Worm (Caenorhabditis elegans): ENCODE measurements around the gene tbx-39.

tbx-39 gene

ce11 chrIV:15291162-15291561 is 32.5 kb upstream of the tbx-39 start, which contains the start of gene pqn-90:
Gene pqn-90, minus strand, starts transcription at chrIV:15291262.
- TF ChIP-seq nhr-11 (tag; optimal IDR thresholded peaks at IDR 0.05) (no peak), R02D3.7 (tag; optimal IDR thresholded peaks at IDR 0.05) (no peak), egl-27 (tag; optimal IDR thresholded peaks at IDR 0.05) (no peak), ztf-1 (GFP tag; conservative IDR thresholded peaks at IDR 0.05) (no peak), sem-4 (tag; optimal IDR thresholded peaks at IDR 0.05) (no peak), peb-1 (tag; optimal IDR thresholded peaks at IDR 0.05) (no peak), blmp-1 (tag; optimal IDR thresholded peaks at IDR 0.05; ENCODE audit: insufficient read depth) (no peak), sma-9 (GFP tag; optimal IDR thresholded peaks at IDR 0.05) (no peak), sma-9 (tag; optimal IDR thresholded peaks at IDR 0.05) (no peak), nhr-12 (tag; optimal IDR thresholded peaks at IDR 0.05) (no peak), unc-55 (GFP tag; optimal IDR thresholded peaks at IDR 0.05) (no peak), lin-13 (GFP tag; optimal IDR thresholded peaks at IDR 0.05) (no peak), lin-11 (tag; optimal IDR thresholded peaks at IDR 0.05) (no peak), Y55F3AM.14 (GFP tag; optimal IDR thresholded peaks at IDR 0.05) (no peak), elt-1 (tag; optimal IDR thresholded peaks at IDR 0.05) (no peak), nhr-25 (tag; optimal IDR thresholded peaks at IDR 0.05) (no peak), nhr-237 (tag; optimal IDR thresholded peaks at IDR 0.05) (no peak), ztf-11 (tag; optimal IDR thresholded peaks at IDR 0.05) (no peak), crh-2 (tag; optimal IDR thresholded peaks at IDR 0.05) (no peak), ama-1 (optimal IDR thresholded peaks at IDR 0.05) (no peak), nhr-23 (tag; optimal IDR thresholded peaks at IDR 0.05) (no peak)

- TF ChIP-seq dmd-4 (tag; optimal IDR thresholded peaks at IDR 0.05) (no peak), egl-27 (tag; optimal IDR thresholded peaks at IDR 0.05) (no peak), peb-1 (tag; optimal IDR thresholded peaks at IDR 0.05) (no peak), ztf-1 (GFP tag; conservative IDR thresholded peaks at IDR 0.05) (no peak), unc-62 (GFP tag; optimal IDR thresholded peaks at IDR 0.05) (no peak), snpc-4 (tag; optimal IDR thresholded peaks at IDR 0.05) (no peak), nhr-23 (tag; optimal IDR thresholded peaks at IDR 0.05) (no peak), ZK546.5 (tag; optimal IDR thresholded peaks at IDR 0.05) (no peak), blmp-1 (tag; optimal IDR thresholded peaks at IDR 0.05; ENCODE audit: insufficient read depth) (no peak), ceh-82 (tag; optimal IDR thresholded peaks at IDR 0.05) (no peak), unc-55 (GFP tag; optimal IDR thresholded peaks at IDR 0.05) (no peak), mbf-1 (tag; optimal IDR thresholded peaks at IDR 0.05) (no peak)
These were observed 32.1 kb upstream of the tbx-39 start, which contains the start of gene pqn-91 for ce11 chrIV:15291607-15292006. Gene pqn-91, plus strand, starts transcription at chrIV:15291907.

- no peak for TF ChIP-seq unc-62 (GFP tag; optimal IDR thresholded peaks at IDR 0.05)
- TF ChIP-seq lin-11 (tag; optimal IDR thresholded peaks at IDR 0.05) = no peak
- TF ChIP-seq ceh-16 (tag; optimal IDR thresholded peaks at IDR 0.05) = no peak
- no peak for TF ChIP-seq lsy-2 (tag; optimal IDR thresholded peaks at IDR 0.05)
- TF ChIP-seq nhr-237 (tag; optimal IDR thresholded peaks at IDR 0.05) = no peak
These were observed 29.7 kb upstream of the tbx-39 start, which contains the start of gene Y73F8A.10 for ce11 chrIV:15294040-15294439. Gene Y73F8A.10, plus strand, starts transcription at chrIV:15294340.

- no peak for TF ChIP-seq blmp-1 (tag; optimal IDR thresholded peaks at IDR 0.05; ENCODE audit: insufficient read depth)
These were observed 23.7 kb upstream of the tbx-39 start for ce11 chrIV:15300041-15300440.

- TF ChIP-seq ama-1 (optimal IDR thresholded peaks at IDR 0.05) = no peak
- TF ChIP-seq nhr-25 (tag; optimal IDR thresholded peaks at IDR 0.05) = no peak
- no peak for TF ChIP-seq C34F6.9 (tag; optimal IDR thresholded peaks at IDR 0.05)
- no peak for TF ChIP-seq peb-1 (tag; optimal IDR thresholded peaks at IDR 0.05)
- no peak for TF ChIP-seq elt-1 (tag; optimal IDR thresholded peaks at IDR 0.05)
- TF ChIP-seq unc-55 (GFP tag; optimal IDR thresholded peaks at IDR 0.05) = no peak
- TF ChIP-seq blmp-1 (tag; optimal IDR thresholded peaks at IDR 0.05; ENCODE audit: insufficient read depth) = no peak
- no peak for TF ChIP-seq skn-1 (tag; optimal IDR thresholded peaks at IDR 0.05)
- no peak for TF ChIP-seq lin-13 (GFP tag; optimal IDR thresholded peaks at IDR 0.05)
- no peak for TF ChIP-seq Y55F3AM.14 (GFP tag; optimal IDR thresholded peaks at IDR 0.05)
- no peak for TF ChIP-seq unc-62 (GFP tag; optimal IDR thresholded peaks at IDR 0.05)
- TF ChIP-seq ceh-16 (tag; optimal IDR thresholded peaks at IDR 0.05) = no peak
- no peak for TF ChIP-seq lsy-2 (tag; optimal IDR thresholded peaks at IDR 0.05)
- no peak for TF ChIP-seq ceh-82 (tag; optimal IDR thresholded peaks at IDR 0.05)
- no peak for TF ChIP-seq ZK546.5 (tag; optimal IDR thresholded peaks at IDR 0.05)
- TF ChIP-seq aly-2 (tag; optimal IDR thresholded peaks at IDR 0.05) = no peak
- no peak for TF ChIP-seq snpc-4 (tag; optimal IDR thresholded peaks at IDR 0.05)
- TF ChIP-seq sma-9 (GFP tag; optimal IDR thresholded peaks at IDR 0.05) = no peak
- no peak for TF ChIP-seq sma-9 (tag; optimal IDR thresholded peaks at IDR 0.05)
- TF ChIP-seq mab-5 (tag; optimal IDR thresholded peaks at IDR 0.05) = no peak
These were observed 21.5 kb upstream of the tbx-39 start, which contains the start of gene best-21 for ce11 chrIV:15302151-15302550. Gene best-21, plus strand, starts transcription at chrIV:15302451.
